Fruit fly (Drosophila melanogaster) whole organism, wandering third instar larva: ENCODE results near the gene tfc.

Experiments
- CG9705 ChIP-seq: fragments of 200-800 bp; sonication (Bioruptor generic); optimal IDR thresholded peaks from 2 replicates; lab custom pipeline; 2018; ENCODE audit warnings: missing biosample characterization, mild to moderate bottlenecking, missing genetic modification characterization
- HLH106 ChIP-seq: fragments of 200-800 bp; optimal IDR thresholded peaks from 3 replicates; lab custom pipeline; 2019; ENCODE audit warnings: missing biosample characterization, mild to moderate bottlenecking, missing genetic modification characterization, moderate library complexity
- Hr83 ChIP-seq: fragments of 200-300 bp; sonication (Bioruptor generic); optimal IDR thresholded peaks from 2 replicates; lab custom pipeline; 2016; ENCODE audit warnings: missing biosample characterization, mild to moderate bottlenecking, missing genetic modification characterization, moderate library complexity; ENCODE audit not compliant: poor library complexity, severe bottlenecking
- Jra ChIP-seq: sonication (Bioruptor generic); optimal IDR thresholded peaks from 2 replicates; lab custom pipeline; 2016; ENCODE audit warnings: missing biosample characterization, missing genetic modification characterization
- Myc ChIP-seq: fragments of >200 bp; optimal IDR thresholded peaks from 2 replicates; lab custom pipeline; 2017
- Rel ChIP-seq, 2 experiments: fragments of 200-800 bp; sonication (Bioruptor generic) in 1 of 2; optimal IDR thresholded peaks; 2 replicates in 1 of 2; 3 replicates in 1 of 2; lab custom pipeline; 2016 to 2019; ENCODE audit warnings: mild to moderate bottlenecking in 2 of 2, missing biosample characterization in 2 of 2, missing genetic modification characterization in 2 of 2, moderate library complexity in 1 of 2
- Sp1 ChIP-seq: fragments of 200-800 bp; sonication (Bioruptor generic); optimal IDR thresholded peaks from 3 replicates; lab custom pipeline; 2019; ENCODE audit warnings: missing biosample characterization, mild to moderate bottlenecking, missing genetic modification characterization, moderate library complexity
- dmrt93B ChIP-seq: fragments of 200-800 bp; sonication (Bioruptor generic); optimal IDR thresholded peaks from 2 replicates; lab custom pipeline; 2018; ENCODE audit warnings: missing biosample characterization, mild to moderate bottlenecking, missing genetic modification characterization
- dsf ChIP-seq: sonication (Bioruptor generic); optimal IDR thresholded peaks from 2 replicates; lab custom pipeline; 2016; ENCODE audit warnings: missing biosample characterization, missing genetic modification characterization, borderline replicate concordance

DNA sequence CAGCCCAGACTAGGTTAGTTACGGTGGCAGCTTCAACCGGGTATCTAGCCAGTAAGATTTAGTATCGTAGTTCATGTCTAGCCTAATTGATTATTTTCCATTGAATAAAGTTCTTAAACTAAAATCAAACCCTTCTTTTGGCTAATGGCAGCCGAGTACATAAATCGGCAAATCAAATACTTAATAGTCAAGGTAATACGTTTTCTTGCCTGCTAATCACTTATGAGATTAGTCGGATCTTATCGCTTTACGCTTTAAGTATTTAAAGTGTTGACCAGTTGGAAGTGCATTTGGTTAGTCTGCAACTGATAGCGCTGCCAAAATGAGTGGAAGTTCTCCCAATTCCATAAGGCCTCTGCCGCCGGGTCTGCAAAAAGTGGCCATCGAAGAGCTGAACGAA is 23.7 kb upstream of the tfc start, which contains the start of gene CG33965:
- no peak for TF ChIP-seq Jra (GFP tag; lab: Kevin White, UChicago)
- TF ChIP-seq Sp1 (GFP tag; lab: Kevin White, UChicago), result no peak
- TF ChIP-seq CG9705 (GFP tag; lab: Kevin White, UChicago), result no peak
- no peak for TF ChIP-seq dsf (GFP tag; lab: Kevin White, UChicago)
- no peak for TF ChIP-seq Myc (lab: Kevin White, UChicago)
- no peak for TF ChIP-seq Rel (GFP tag; optimal IDR thresholded peaks at IDR 0.05; lab: Kevin White, UChicago)
- no peak for TF ChIP-seq Rel (tag; optimal IDR thresholded peaks at IDR 0.05; lab: Kevin White, UChicago)
- no peak for TF ChIP-seq HLH106 (tag; lab: Kevin White, UChicago)
- TF ChIP-seq Hr83 (GFP tag; lab: Kevin White, UChicago), result no peak
- no peak for TF ChIP-seq dmrt93B (GFP tag; lab: Kevin White, UChicago)
